Worm (Caenorhabditis elegans) whole organism, mixed stage, embryonic: ENCODE measurements around the gene T25F10.3.

ENCODE experiments used
- bed-3 ChIP-seq: fragments of 200-800 bp; sonication (Bioruptor generic); optimal IDR thresholded peaks from 3 replicates; lab custom pipeline; 2018; ENCODE audit warnings: mild to moderate bottlenecking, missing genetic modification characterization, moderate library complexity, missing compliant biosample characterization
- ceh-43 ChIP-seq: fragments of 200-800 bp; sonication (Bioruptor generic); optimal IDR thresholded peaks from 2 replicates; lab custom pipeline; 2018; ENCODE audit warnings: mild to moderate bottlenecking, missing genetic modification characterization, moderate library complexity, missing compliant biosample characterization
- ces-1 ChIP-seq: fragments of 150-350 bp; optimal IDR thresholded peaks from 2 replicates; lab custom pipeline; 2014; ENCODE audit warnings: missing biosample characterization, missing genetic modification reagents, missing genetic modification characterization
- cnd-1 ChIP-seq: fragments of 200-800 bp; sonication (Bioruptor generic); optimal IDR thresholded peaks from 2 replicates; lab custom pipeline; 2018; ENCODE audit warnings: mild to moderate bottlenecking, missing genetic modification characterization, missing compliant biosample characterization
- drap-1 ChIP-seq: fragments of 200-800 bp; sonication (Bioruptor generic); optimal IDR thresholded peaks from 3 replicates; lab custom pipeline; 2018; ENCODE audit warnings: mild to moderate bottlenecking, missing genetic modification characterization, missing compliant biosample characterization
- flh-1 ChIP-seq: fragments of 200-800 bp; sonication (Bioruptor generic); optimal IDR thresholded peaks from 2 replicates; lab custom pipeline; 2018; ENCODE audit warnings: mild to moderate bottlenecking, missing genetic modification characterization, moderate library complexity, missing compliant biosample characterization
- lin-13 ChIP-seq: fragments of 150-350 bp; optimal IDR thresholded peaks from 2 replicates; lab custom pipeline; 2014; ENCODE audit warnings: missing biosample characterization, missing genetic modification characterization
- nhr-12 ChIP-seq: fragments of 150-350 bp; optimal IDR thresholded peaks from 2 replicates; lab custom pipeline; 2014; ENCODE audit warnings: missing biosample characterization, missing genetic modification characterization
- nhr-2 ChIP-seq: fragments of 150-350 bp; optimal IDR thresholded peaks from 2 replicates; lab custom pipeline; 2014; ENCODE audit warnings: missing biosample characterization, missing genetic modification characterization
- nhr-28 ChIP-seq: fragments of 150-350 bp; optimal IDR thresholded peaks from 2 replicates; lab custom pipeline; 2014; ENCODE audit warnings: missing biosample characterization, missing genetic modification characterization
- pha-4 ChIP-seq: fragments of 150-350 bp; optimal IDR thresholded peaks from 2 replicates; lab custom pipeline; 2018; ENCODE audit warnings: missing biosample characterization, missing genetic modification reagents, missing genetic modification characterization
- snpc-4 ChIP-seq: fragments of 150-350 bp; optimal IDR thresholded peaks from 2 replicates; lab custom pipeline; 2014; ENCODE audit warnings: missing biosample characterization, missing genetic modification characterization
- unc-62 ChIP-seq: fragments of 150-350 bp; optimal IDR thresholded peaks from 2 replicates; lab custom pipeline; 2014; ENCODE audit warnings: missing biosample characterization, missing genetic modification reagents, missing genetic modification characterization

DNA sequence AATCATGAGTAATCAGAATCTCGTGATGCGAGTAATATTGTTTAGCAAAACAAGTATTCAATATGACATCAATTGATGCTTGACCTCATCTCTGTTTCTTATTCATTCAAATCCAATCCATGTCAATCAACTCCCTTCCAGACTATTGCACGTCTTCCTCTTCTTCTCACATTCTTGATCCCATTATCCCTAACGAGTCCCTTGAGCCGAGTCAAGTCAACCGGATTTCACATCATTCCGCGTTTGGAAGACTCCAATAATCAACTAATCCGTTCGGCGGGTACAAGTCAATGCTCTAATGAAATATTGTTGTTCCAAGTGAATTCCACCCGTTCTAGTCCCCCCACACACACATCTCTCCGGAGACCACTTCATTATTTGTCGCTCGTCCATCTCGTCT, 18.6 kb upstream of the T25F10.3 start:
- TF ChIP-seq pha-4 (tag; lab: Kevin White, UChicago) = no peak
- TF ChIP-seq nhr-12 = no peak
- no peak for TF ChIP-seq nhr-2
- TF ChIP-seq ces-1 (GFP tag; lab: Kevin White, UChicago) = peak; percentile 96
- no peak for TF ChIP-seq ceh-43 (GFP tag; lab: Kevin White, UChicago)
- no peak for TF ChIP-seq snpc-4 (tag; lab: Kevin White, UChicago)
- TF ChIP-seq nhr-28 (tag; lab: Kevin White, UChicago) = no peak
- TF ChIP-seq unc-62 = no peak
- TF ChIP-seq lin-13 = no peak
- no peak for TF ChIP-seq cnd-1
- TF ChIP-seq flh-1 (GFP tag; lab: Kevin White, UChicago) = no peak
- no peak for TF ChIP-seq drap-1 (GFP tag; lab: Kevin White, UChicago)
- no peak for TF ChIP-seq bed-3 (GFP tag; lab: Kevin White, UChicago)
